Fruit fly (Drosophila melanogaster) whole organism, prepupa: Measurements from ENCODE around the gene CG6928.

Experiments used
- CG3032 ChIP-seq: fragments of 200-800 bp; optimal IDR thresholded peaks from 2 replicates; lab custom pipeline; 2019; ENCODE audit warnings: missing biosample characterization, mild to moderate bottlenecking, missing genetic modification characterization, moderate library complexity
- CG3919 ChIP-seq: fragments of 200-800 bp; sonication (Bioruptor generic); optimal IDR thresholded peaks from 3 replicates; lab custom pipeline; 2016; ENCODE audit warnings: missing biosample characterization, missing genetic modification characterization
- CG6854 ChIP-seq: fragments of 200-800 bp; sonication (Bioruptor generic); optimal IDR thresholded peaks from 2 replicates; lab custom pipeline; 2017; ENCODE audit warnings: missing biosample characterization, mild to moderate bottlenecking, missing genetic modification characterization
- CG8319 ChIP-seq: fragments of 200-800 bp; sonication (Bioruptor generic); optimal IDR thresholded peaks from 3 replicates; lab custom pipeline; 2016; ENCODE audit warnings: missing biosample characterization, missing genetic modification characterization
- CG8632 ChIP-seq: fragments of 200-800 bp; sonication (Bioruptor generic); optimal IDR thresholded peaks from 3 replicates; lab custom pipeline; 2016; ENCODE audit warnings: missing biosample characterization, missing genetic modification characterization
- dac ChIP-seq: fragments of 200-800 bp; sonication (Bioruptor generic); optimal IDR thresholded peaks from 2 replicates; lab custom pipeline; 2017; ENCODE audit warnings: missing biosample characterization, mild to moderate bottlenecking, missing genetic modification characterization
- eg ChIP-seq: fragments of 200-800 bp; sonication (Bioruptor generic); IDR thresholded peaks from 3 replicates; pipeline ENCODE4 v1.3.6; 2022; ENCODE audit warnings: missing biosample characterization, missing genetic modification characterization
- fd59A ChIP-seq: fragments of 200-800 bp; sonication (Bioruptor generic); optimal IDR thresholded peaks from 2 replicates; lab custom pipeline; 2017; ENCODE audit warnings: missing biosample characterization, mild to moderate bottlenecking, missing genetic modification characterization, missing genetic modification reagents
- fd85E ChIP-seq: fragments of 200-800 bp; sonication (Bioruptor generic); optimal IDR thresholded peaks from 3 replicates; lab custom pipeline; 2016; ENCODE audit warnings: missing biosample characterization, missing genetic modification characterization

DNA sequence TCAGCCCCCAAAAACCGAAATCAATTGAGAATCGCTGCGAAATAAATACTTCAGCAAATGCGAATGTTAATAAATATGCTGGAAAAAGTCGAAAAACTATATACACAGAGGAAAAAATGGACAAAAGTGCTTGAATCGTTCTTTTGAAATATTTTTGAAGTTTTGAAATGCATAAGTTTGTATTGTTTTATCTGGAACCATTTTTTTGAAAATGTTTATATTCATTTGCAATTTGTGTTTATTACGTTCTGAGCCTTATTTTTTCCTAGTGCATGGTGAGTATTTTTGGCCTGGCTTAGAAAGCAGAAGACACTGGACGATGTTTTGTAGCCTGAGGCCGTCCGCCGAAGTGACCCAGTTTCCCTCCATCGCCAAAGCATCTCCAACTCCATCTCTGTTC is 22.0 kb downstream of the CG6928 start:
- no peak for TF ChIP-seq fd59A (GFP tag; lab: Kevin White, UChicago)
- TF ChIP-seq CG3032: no peak
- TF ChIP-seq CG8632 (GFP tag; lab: Kevin White, UChicago): no peak
- no peak for TF ChIP-seq dac (GFP tag; lab: Kevin White, UChicago)
- no peak for TF ChIP-seq CG8319 (GFP tag; lab: Kevin White, UChicago)
- TF ChIP-seq fd85E: no peak
- no peak for TF ChIP-seq CG6854 (GFP tag; lab: Kevin White, UChicago)
- TF ChIP-seq eg (GFP tag; lab: Robert Waterston, UW): no peak
- TF ChIP-seq CG3919 (GFP tag; lab: Kevin White, UChicago): peak; percentile 27
